Worm (Caenorhabditis elegans) whole organism, L1 larva: ENCODE measurements around the gene der-2.
"Not testable (repeated sequence)": the region's sequence is repeated elsewhere in the genome, so short reads cannot be mapped to it uniquely, and the experiment has no call there.

Experiments
- C04F5.9 ChIP-seq: sonication (generic microtip); optimal IDR thresholded peaks from 2 replicates; lab custom pipeline; 2016; ENCODE audit warnings: missing genetic modification characterization, missing compliant biosample characterization
- C34B4.2 ChIP-seq: sonication (generic microtip); optimal IDR thresholded peaks from 2 replicates; lab custom pipeline; 2017; ENCODE audit warnings: mild to moderate bottlenecking, missing genetic modification characterization, missing compliant biosample characterization
- F16B12.6 ChIP-seq: fragments of 150-350 bp; optimal IDR thresholded peaks from 2 replicates; lab custom pipeline; 2014; ENCODE audit warnings: missing biosample characterization, missing genetic modification characterization
- Y116A8C.19 ChIP-seq: sonication (generic microtip); optimal IDR thresholded peaks from 2 replicates; lab custom pipeline; 2016; ENCODE audit warnings: missing compliant biosample characterization, missing genetic modification characterization, borderline replicate concordance
- alr-1 ChIP-seq: fragments of 200-800 bp; sonication (Bioruptor generic); optimal IDR thresholded peaks from 2 replicates; lab custom pipeline; 2018; ENCODE audit warnings: borderline replicate concordance, mild to moderate bottlenecking, missing genetic modification characterization, missing compliant biosample characterization
- aly-2 ChIP-seq: fragments of 150-350 bp; optimal IDR thresholded peaks from 2 replicates; lab custom pipeline; 2014; ENCODE audit warnings: missing biosample characterization, missing genetic modification characterization
- blmp-1 ChIP-seq: fragments of 150-350 bp; optimal IDR thresholded peaks from 2 replicates; lab custom pipeline; 2014; ENCODE audit warnings: missing biosample characterization, missing genetic modification characterization
- ceh-63 ChIP-seq: fragments of 200-800 bp; sonication (Bioruptor generic); optimal IDR thresholded peaks from 2 replicates; lab custom pipeline; 2018; ENCODE audit warnings: mild to moderate bottlenecking, missing genetic modification characterization, missing compliant biosample characterization
- ceh-82 ChIP-seq, 3 experiments: fragments of 150-350 bp in 1 of 3; sonication (generic microtip) in 2 of 3; optimal IDR thresholded peaks; 2 replicates each; lab custom pipeline; 2014 to 2017; ENCODE audit warnings: missing biosample characterization in 3 of 3, missing genetic modification characterization in 3 of 3
- ceh-88 ChIP-seq: fragments of 200-800 bp; sonication (Bioruptor generic); IDR thresholded peaks from 2 replicates; pipeline ENCODE4 v1.3.6; 2022; ENCODE audit warnings: missing genetic modification characterization, missing compliant biosample characterization
- dpl-1 ChIP-seq, 3 experiments: fragments of 150-350 bp in 2 of 3; sonication (generic microtip) in 1 of 3; optimal IDR thresholded peaks; 2 replicates each; lab custom pipeline; 2014 to 2017; ENCODE audit warnings: missing biosample characterization in 3 of 3, missing genetic modification characterization in 3 of 3, missing genetic modification reagents in 3 of 3
- efl-1 ChIP-seq, 4 experiments: fragments of 150-350 bp; optimal IDR thresholded peaks in 3 of 4; peaks in 1 of 4; 1 replicate in 1 of 4; 2 replicates in 3 of 4; lab custom pipeline; 2014; ENCODE audit warnings: missing biosample characterization in 2 of 4, missing genetic modification characterization in 2 of 4, missing genetic modification reagents in 2 of 4
- elt-2 ChIP-seq: sonication (generic microtip); optimal IDR thresholded peaks from 2 replicates; lab custom pipeline; 2016; ENCODE audit warnings: missing genetic modification characterization, mild to moderate bottlenecking, inconsistent platforms, missing compliant biosample characterization, missing genetic modification reagents
- fkh-8 ChIP-seq: sonication (generic microtip); optimal IDR thresholded peaks from 2 replicates; lab custom pipeline; 2016; ENCODE audit warnings: mild to moderate bottlenecking, missing genetic modification characterization, missing compliant biosample characterization
- fos-1 ChIP-seq: fragments of 150-350 bp; optimal IDR thresholded peaks from 2 replicates; lab custom pipeline; 2014; ENCODE audit warnings: missing biosample characterization, missing genetic modification characterization
- hlh-17 ChIP-seq: fragments of 200-800 bp; sonication (Bioruptor generic); optimal IDR thresholded peaks from 2 replicates; lab custom pipeline; 2018; ENCODE audit warnings: missing genetic modification characterization, mild to moderate bottlenecking, missing compliant biosample characterization, moderate library complexity, borderline replicate concordance
- hlh-4 ChIP-seq: sonication (generic microtip); optimal IDR thresholded peaks from 2 replicates; lab custom pipeline; 2016; ENCODE audit warnings: mild to moderate bottlenecking, missing genetic modification characterization, missing compliant biosample characterization
- hpl-2 ChIP-seq: fragments of 150-350 bp; optimal IDR thresholded peaks from 2 replicates; lab custom pipeline; 2014; ENCODE audit warnings: missing biosample characterization, missing genetic modification reagents, missing genetic modification characterization
- irx-1 ChIP-seq: sonication (generic microtip); optimal IDR thresholded peaks from 2 replicates; lab custom pipeline; 2016; ENCODE audit warnings: missing genetic modification characterization, missing compliant biosample characterization
- isw-1 ChIP-seq: fragments of 200-800 bp; sonication (Bioruptor generic); IDR thresholded peaks from 2 replicates; pipeline ENCODE4 v1.3.6; 2022; ENCODE audit warnings: missing genetic modification characterization, missing compliant biosample characterization
- jun-1 ChIP-seq: fragments of 150-350 bp; optimal IDR thresholded peaks from 2 replicates; lab custom pipeline; 2014; ENCODE audit warnings: missing biosample characterization, missing genetic modification reagents, missing genetic modification characterization
- lin-14 ChIP-seq: fragments of 200-800 bp; sonication (Bioruptor generic); optimal IDR thresholded peaks from 2 replicates; lab custom pipeline; 2018; ENCODE audit warnings: mild to moderate bottlenecking, missing genetic modification characterization, moderate library complexity, missing compliant biosample characterization
- lin-35 ChIP-seq, 2 experiments: fragments of 150-350 bp; optimal IDR thresholded peaks; 2 replicates each; lab custom pipeline; 2014; ENCODE audit warnings: missing biosample characterization in 2 of 2, missing genetic modification characterization in 2 of 2, missing genetic modification reagents in 2 of 2
- lin-39 ChIP-seq: fragments of 150-350 bp; optimal IDR thresholded peaks from 2 replicates; lab custom pipeline; 2014; ENCODE audit warnings: missing biosample characterization, missing genetic modification reagents, missing genetic modification characterization
- lir-3 ChIP-seq: sonication (generic microtip); optimal IDR thresholded peaks from 2 replicates; lab custom pipeline; 2016; ENCODE audit warnings: mild to moderate bottlenecking, missing genetic modification characterization, moderate library complexity, missing compliant biosample characterization; ENCODE audit not compliant: poor library complexity
- lsy-2 ChIP-seq, 2 experiments: fragments of 150-350 bp; optimal IDR thresholded peaks; 2 replicates each; lab custom pipeline; 2014; ENCODE audit warnings: missing biosample characterization in 2 of 2, missing genetic modification characterization in 2 of 2
- mdl-1 ChIP-seq, 2 experiments: fragments of 150-350 bp; optimal IDR thresholded peaks; 2 replicates each; lab custom pipeline; 2014 to 2017; ENCODE audit warnings: missing biosample characterization in 2 of 2, missing genetic modification characterization in 2 of 2, inconsistent platforms in 1 of 2
- mef-2 ChIP-seq: fragments of 150-350 bp; optimal IDR thresholded peaks from 2 replicates; lab custom pipeline; 2014; ENCODE audit warnings: missing biosample characterization, missing genetic modification characterization
- nhr-20 ChIP-seq: sonication (generic microtip); optimal IDR thresholded peaks from 2 replicates; lab custom pipeline; 2016; ENCODE audit warnings: mild to moderate bottlenecking, missing genetic modification characterization, missing compliant biosample characterization
- nhr-28 ChIP-seq: fragments of 150-350 bp; optimal IDR thresholded peaks from 2 replicates; lab custom pipeline; 2014; ENCODE audit warnings: missing biosample characterization, missing genetic modification characterization
- nhr-47 ChIP-seq: sonication (generic microtip); optimal IDR thresholded peaks from 2 replicates; lab custom pipeline; 2016; ENCODE audit warnings: mild to moderate bottlenecking, missing genetic modification characterization, moderate library complexity, missing compliant biosample characterization
- nhr-71 ChIP-seq: sonication (generic microtip); optimal IDR thresholded peaks from 2 replicates; lab custom pipeline; 2016; ENCODE audit warnings: mild to moderate bottlenecking, missing genetic modification characterization, moderate library complexity, missing compliant biosample characterization
- nhr-76 ChIP-seq: sonication (generic microtip); optimal IDR thresholded peaks from 2 replicates; lab custom pipeline; 2017; ENCODE audit warnings: missing biosample characterization, missing genetic modification characterization
- nhr-77 ChIP-seq: fragments of 150-350 bp; optimal IDR thresholded peaks from 2 replicates; lab custom pipeline; 2014; ENCODE audit warnings: missing biosample characterization, missing genetic modification characterization
- nhr-85 ChIP-seq: sonication (generic microtip); peaks from one replicate; lab custom pipeline; 2016; ENCODE audit warnings: missing genetic modification characterization, inconsistent platforms, missing compliant biosample characterization
- pag-3 ChIP-seq: sonication (generic microtip); optimal IDR thresholded peaks from 2 replicates; lab custom pipeline; 2017; ENCODE audit warnings: missing genetic modification characterization, mild to moderate bottlenecking, missing compliant biosample characterization, antibody characterized with exemption, borderline replicate concordance; ENCODE audit not compliant: insufficient read depth
- pqm-1 ChIP-seq: sonication (generic microtip); optimal IDR thresholded peaks from 3 replicates; lab custom pipeline; 2017; ENCODE audit warnings: missing biosample characterization, missing genetic modification characterization
- rnt-1 ChIP-seq: sonication (generic microtip); optimal IDR thresholded peaks from 2 replicates; lab custom pipeline; 2016; ENCODE audit warnings: mild to moderate bottlenecking, missing genetic modification characterization, moderate library complexity, missing compliant biosample characterization
- snu-23 ChIP-seq: sonication (generic microtip); optimal IDR thresholded peaks from 2 replicates; lab custom pipeline; 2016; ENCODE audit warnings: missing genetic modification characterization, missing compliant biosample characterization
- sptf-1 ChIP-seq: fragments of 150-350 bp; optimal IDR thresholded peaks from 2 replicates; lab custom pipeline; 2014; ENCODE audit warnings: missing biosample characterization, missing genetic modification characterization
- tbx-2 ChIP-seq: sonication (generic microtip); optimal IDR thresholded peaks from 2 replicates; lab custom pipeline; 2016; ENCODE audit warnings: missing genetic modification characterization, missing compliant biosample characterization
- tlp-1 ChIP-seq: fragments of 150-350 bp; optimal IDR thresholded peaks from 2 replicates; lab custom pipeline; 2014; ENCODE audit warnings: missing biosample characterization, missing genetic modification characterization
- unc-130 ChIP-seq: fragments of 150-350 bp; optimal IDR thresholded peaks from 2 replicates; lab custom pipeline; 2017; ENCODE audit warnings: missing biosample characterization, missing genetic modification characterization, inconsistent platforms
- unc-86 ChIP-seq: sonication (generic microtip); optimal IDR thresholded peaks from 2 replicates; lab custom pipeline; 2016; ENCODE audit warnings: missing genetic modification characterization, missing compliant biosample characterization
- unc-98 ChIP-seq: fragments of 200-800 bp; sonication (Bioruptor generic); IDR thresholded peaks from 2 replicates; pipeline ENCODE4 v1.3.6; 2022; ENCODE audit warnings: missing genetic modification characterization, missing compliant biosample characterization
- vab-15 ChIP-seq: sonication (generic microtip); optimal IDR thresholded peaks from 2 replicates; lab custom pipeline; 2017; ENCODE audit warnings: missing genotype, mild to moderate bottlenecking, missing genetic modification characterization, missing compliant biosample characterization
- xbp-1 ChIP-seq: sonication (generic microtip); optimal IDR thresholded peaks from 2 replicates; lab custom pipeline; 2016; ENCODE audit warnings: missing genetic modification characterization, missing compliant biosample characterization
- zip-4 ChIP-seq: fragments of 200-800 bp; sonication (Bioruptor generic); optimal IDR thresholded peaks from 2 replicates; lab custom pipeline; 2018; ENCODE audit warnings: mild to moderate bottlenecking, missing genetic modification characterization, moderate library complexity, missing compliant biosample characterization
- ztf-11 ChIP-seq, 2 experiments: sonication (generic microtip); optimal IDR thresholded peaks; 2 replicates each; lab custom pipeline; 2016 to 2017; ENCODE audit warnings: missing genetic modification characterization in 2 of 2, missing biosample characterization in 1 of 2, missing compliant biosample characterization in 1 of 2

Gene der-2

DNA sequence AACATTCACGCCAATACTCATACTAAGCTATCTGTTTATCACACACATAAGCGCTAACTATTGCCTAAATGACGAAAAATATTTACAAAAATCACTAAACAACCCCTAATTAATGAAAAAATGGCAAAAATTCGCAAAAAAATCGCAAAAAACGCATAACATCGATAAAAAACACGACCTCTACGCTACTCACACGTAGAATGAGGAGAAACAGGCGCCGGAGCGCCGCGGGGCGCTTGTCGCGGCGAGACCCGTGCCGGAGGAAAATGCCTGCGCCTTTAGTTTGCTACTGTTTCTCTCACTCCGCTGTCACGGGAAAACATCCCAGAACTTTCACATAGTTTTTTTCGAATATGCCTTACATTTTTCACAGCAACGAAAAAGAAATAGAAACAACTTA lies 14.9 kb upstream of the der-2 start:
- peak in 1 of 2 experiments; percentile 24 for TF ChIP-seq efl-1 (optimal IDR thresholded peaks at IDR 0.05; lab: Kevin White, UChicago)
- not testable (repeated sequence) for TF ChIP-seq efl-1 (GFP tag; optimal IDR thresholded peaks at IDR 0.05 in 1 of 2; lab: Kevin White, UChicago)
- TF ChIP-seq, all 84 proteins: peak for 1; not testable (repeated sequence) for 83

- TF ChIP-seq pqm-1 (tag; lab: Kevin White, UChicago) = no peak
- no peak for TF ChIP-seq lin-14 (GFP tag; lab: Kevin White, UChicago)
- TF ChIP-seq nhr-47 (tag; lab: Kevin White, UChicago) = peak; percentile 76
- peak; percentile 57 for TF ChIP-seq hpl-2 (GFP tag; lab: Kevin White, UChicago)
- no peak for TF ChIP-seq C34B4.2 (tag; lab: Kevin White, UChicago)
- peak; percentile 87 to 90 for TF ChIP-seq lsy-2 (tag; optimal IDR thresholded peaks at IDR 0.05; lab: Kevin White, UChicago)
- TF ChIP-seq isw-1 (GFP tag; lab: Robert Waterston, UW) = peak; percentile 37
- peak; percentile 68 for TF ChIP-seq nhr-85 (tag; lab: Kevin White, UChicago)
- TF ChIP-seq aly-2 (tag; lab: Kevin White, UChicago) = no peak
- no peak for TF ChIP-seq nhr-77 (tag; lab: Kevin White, UChicago)
- TF ChIP-seq tlp-1 (tag; lab: Kevin White, UChicago) = no peak
- peak; percentile 35 for TF ChIP-seq elt-2
- TF ChIP-seq nhr-20 (tag; lab: Kevin White, UChicago) = peak; percentile 81
- TF ChIP-seq rnt-1 = peak; percentile 77
- TF ChIP-seq sptf-1 (tag; lab: Kevin White, UChicago) = no peak
- peak; percentile 59 for TF ChIP-seq F16B12.6 (tag; lab: Kevin White, UChicago)
- TF ChIP-seq tbx-2 = peak; percentile 69
- TF ChIP-seq fos-1 (tag; lab: Kevin White, UChicago) = no peak
- peak; percentile 43 for TF ChIP-seq lin-39 (tag; lab: Kevin White, UChicago)
- no peak for TF ChIP-seq alr-1
- TF ChIP-seq unc-98 (GFP tag; lab: Robert Waterston, UW) = no peak
- peak; percentile 56 for TF ChIP-seq unc-86
- TF ChIP-seq ztf-11 (tag; optimal IDR thresholded peaks at IDR 0.05; lab: Kevin White, UChicago) = peak in 1 of 2 experiments; percentile 39
- peak; percentile 34 for TF ChIP-seq irx-1
- TF ChIP-seq pag-3 = no peak
- no peak for TF ChIP-seq mef-2 (tag; lab: Kevin White, UChicago)
- TF ChIP-seq hlh-4 (tag; lab: Kevin White, UChicago) = no peak
- TF ChIP-seq nhr-71 = peak; percentile 82
- TF ChIP-seq mdl-1 (tag; optimal IDR thresholded peaks at IDR 0.05; lab: Kevin White, UChicago) = peak in 1 of 2 experiments; percentile 57
- TF ChIP-seq vab-15 (tag; lab: Kevin White, UChicago) = no peak
- TF ChIP-seq hlh-17 (GFP tag; lab: Kevin White, UChicago) = no peak
- TF ChIP-seq ceh-63 (GFP tag; lab: Kevin White, UChicago) = no peak
- peak; percentile 67 for TF ChIP-seq blmp-1 (tag; lab: Kevin White, UChicago)
- peak; percentile 77 to 80 for TF ChIP-seq lin-35 (GFP tag; optimal IDR thresholded peaks at IDR 0.05; lab: Kevin White, UChicago)
- no peak for TF ChIP-seq nhr-28 (tag; lab: Kevin White, UChicago)
- TF ChIP-seq zip-4 (GFP tag; lab: Kevin White, UChicago) = peak; percentile 35
- TF ChIP-seq xbp-1 (tag; lab: Kevin White, UChicago) = peak; percentile 74
- peak; percentile 18 for TF ChIP-seq fkh-8 (tag; lab: Kevin White, UChicago)
- TF ChIP-seq ceh-88 = no peak
- TF ChIP-seq jun-1 (tag; lab: Kevin White, UChicago) = peak; percentile 17
- TF ChIP-seq nhr-76 (tag; lab: Kevin White, UChicago) = no peak
- peak; percentile 38 for TF ChIP-seq lir-3
- peak in 2 of 3 experiments; percentile 47 to 77 for TF ChIP-seq ceh-82 (tag; optimal IDR thresholded peaks at IDR 0.05; lab: Kevin White, UChicago)
- TF ChIP-seq Y116A8C.19 (tag; lab: Kevin White, UChicago) = no peak
- TF ChIP-seq snu-23 (GFP tag; lab: Kevin White, UChicago) = peak; percentile 85
- TF ChIP-seq efl-1 (optimal IDR thresholded peaks at IDR 0.05; lab: Kevin White, UChicago) = peak; percentile 65 to 81
- peak; percentile 73 to 96 for TF ChIP-seq efl-1 (GFP tag; optimal IDR thresholded peaks at IDR 0.05 in 1 of 2; lab: Kevin White, UChicago)
- peak; percentile 90 for TF ChIP-seq unc-130 (tag; lab: Kevin White, UChicago)
- TF ChIP-seq dpl-1 (GFP tag; optimal IDR thresholded peaks at IDR 0.05; lab: Kevin White, UChicago) = peak; percentile 60 to 79 (median 79)
- TF ChIP-seq C04F5.9 (tag; lab: Kevin White, UChicago) = peak; percentile 39
These were observed 11.2 kb upstream of the der-2 start, which contains the start of gene ndus-8 for ce11 chrIII:7234148-7234547. TSS of gene ndus-8 (minus strand) at chrIII:7234202.
